Fruit fly (Drosophila melanogaster) whole organism, embryonic: ENCODE data around the gene tomb.

Source experiments
- Ada2b ChIP-seq: fragments of 200-800 bp; sonication (Bioruptor generic); IDR thresholded peaks from 2 replicates; pipeline ENCODE4 v1.3.6; 2022; ENCODE audit warnings: missing biosample characterization, missing genetic modification characterization
- Blimp-1 ChIP-seq: fragments of 200-800 bp; sonication (Bioruptor generic); optimal IDR thresholded peaks from 3 replicates; lab custom pipeline; 2018; ENCODE audit warnings: missing biosample characterization, missing genetic modification characterization, mild to moderate bottlenecking, moderate library complexity, missing genetic modification reagents
- CG10366 ChIP-seq: fragments of 200-800 bp; sonication (Bioruptor generic); IDR thresholded peaks from 2 replicates; pipeline ENCODE4 v1.3.6; 2022; ENCODE audit warnings: missing biosample characterization, missing genetic modification characterization
- CG10959 ChIP-seq: fragments of 200-800 bp; sonication (Bioruptor generic); IDR thresholded peaks from 2 replicates; pipeline ENCODE4 v1.3.6; 2022; ENCODE audit warnings: missing biosample characterization, missing genetic modification characterization
- CG11723 ChIP-seq: fragments of 200-800 bp; sonication (Bioruptor generic); optimal IDR thresholded peaks from 2 replicates; lab custom pipeline; 2017; ENCODE audit warnings: missing biosample characterization, mild to moderate bottlenecking, missing genetic modification characterization
- CG12219 ChIP-seq: fragments of 200-800 bp; sonication (Bioruptor generic); optimal IDR thresholded peaks from 3 replicates; lab custom pipeline; 2018; ENCODE audit warnings: missing biosample characterization, mild to moderate bottlenecking, missing genetic modification characterization
- CG13775 ChIP-seq: fragments of 200-800 bp; sonication (Bioruptor generic); optimal IDR thresholded peaks from 3 replicates; lab custom pipeline; 2017; ENCODE audit warnings: missing biosample characterization, mild to moderate bottlenecking, missing genetic modification characterization
- CG1603 ChIP-seq: fragments of 200-800 bp; sonication (Bioruptor generic); optimal IDR thresholded peaks from 2 replicates; lab custom pipeline; 2019; ENCODE audit warnings: missing biosample characterization, mild to moderate bottlenecking, missing genetic modification characterization, moderate library complexity
- CG17568 ChIP-seq: fragments of 200-800 bp; sonication (Bioruptor generic); optimal IDR thresholded peaks from 2 replicates; lab custom pipeline; 2018; ENCODE audit warnings: missing biosample characterization, mild to moderate bottlenecking, missing genetic modification characterization, moderate library complexity
- CG17829 ChIP-seq: fragments of 200-800 bp; optimal IDR thresholded peaks from 2 replicates; lab custom pipeline; 2019; ENCODE audit warnings: missing biosample characterization, mild to moderate bottlenecking, missing genetic modification characterization, moderate library complexity
- CG18262 ChIP-seq: fragments of 200-800 bp; optimal IDR thresholded peaks from 3 replicates; lab custom pipeline; 2019; ENCODE audit warnings: missing biosample characterization, mild to moderate bottlenecking, missing genetic modification characterization, moderate library complexity
- CG18476 ChIP-seq: fragments of 200-800 bp; sonication (Bioruptor generic); optimal IDR thresholded peaks from 2 replicates; lab custom pipeline; 2016; ENCODE audit warnings: missing biosample characterization, mild to moderate bottlenecking, missing genetic modification characterization
- CG4404 ChIP-seq: fragments of 200-800 bp; sonication (Bioruptor generic); IDR thresholded peaks from 2 replicates; pipeline ENCODE4 v1.3.6; 2022; ENCODE audit warnings: missing biosample characterization, missing genetic modification characterization
- CG6689 ChIP-seq: fragments of 200-800 bp; sonication (Bioruptor generic); IDR thresholded peaks from 2 replicates; pipeline ENCODE4 v1.3.6; 2022; ENCODE audit warnings: missing biosample characterization, missing genetic modification characterization
- CG7372 ChIP-seq: fragments of 200-800 bp; sonication (Bioruptor generic); IDR thresholded peaks from 2 replicates; pipeline ENCODE4 v1.3.6; 2022; ENCODE audit warnings: missing biosample characterization, missing genetic modification characterization
- CG7839 ChIP-seq: fragments of 200-800 bp; sonication (Bioruptor generic); optimal IDR thresholded peaks from 3 replicates; lab custom pipeline; 2018; ENCODE audit warnings: missing biosample characterization, mild to moderate bottlenecking, missing genetic modification characterization, moderate library complexity
- CHES-1-like ChIP-seq: fragments of 200-800 bp; sonication (Bioruptor generic); optimal IDR thresholded peaks from 2 replicates; lab custom pipeline; 2016; ENCODE audit warnings: missing biosample characterization, missing genetic modification characterization
- D ChIP-seq, 2 experiments: fragments of 200-800 bp in 1 of 2; fragments of >200 bp in 1 of 2; sonication (Bioruptor generic) in 1 of 2; optimal IDR thresholded peaks; 2 replicates in 1 of 2; 3 replicates in 1 of 2; lab custom pipeline; 2017; ENCODE audit warnings: mild to moderate bottlenecking in 1 of 2, missing biosample characterization in 1 of 2, missing genetic modification characterization in 1 of 2, missing genetic modification reagents in 1 of 2
- Dek ChIP-seq: fragments of 200-800 bp; sonication (Bioruptor generic); optimal IDR thresholded peaks from 3 replicates; lab custom pipeline; 2019; ENCODE audit warnings: missing biosample characterization, mild to moderate bottlenecking, missing genetic modification characterization, moderate library complexity
- Dll ChIP-seq: fragments of 200-800 bp; sonication (Bioruptor generic); IDR thresholded peaks from 4 replicates; pipeline ENCODE4 v1.3.6; 2022; ENCODE audit warnings: missing biosample characterization, missing genetic modification characterization; ENCODE audit not compliant: partially characterized antibody
- Drgx ChIP-seq: fragments of 200-800 bp; sonication (Bioruptor generic); IDR thresholded peaks from 2 replicates; pipeline ENCODE4 v1.3.6; 2022; ENCODE audit warnings: missing biosample characterization, missing genetic modification characterization
- E2f1 ChIP-seq: fragments of 200-800 bp; sonication (Bioruptor generic); IDR thresholded peaks from 2 replicates; pipeline ENCODE4 v1.3.6; 2022; ENCODE audit warnings: missing biosample characterization, missing genetic modification characterization
- Pdp1 ChIP-seq, 2 experiments: fragments of 200-800 bp; sonication (Bioruptor generic); optimal IDR thresholded peaks; 3 replicates each; lab custom pipeline; 2016; ENCODE audit warnings: missing biosample characterization in 2 of 2, missing genetic modification characterization in 2 of 2, mild to moderate bottlenecking in 1 of 2, moderate library complexity in 1 of 2
- Tbp ChIP-seq: fragments of >200 bp; optimal IDR thresholded peaks from 2 replicates; lab custom pipeline; 2018; ENCODE audit warnings: missing biosample characterization, missing genetic modification characterization
- Usf ChIP-seq: fragments of 200-800 bp; sonication (Bioruptor generic); optimal IDR thresholded peaks from 2 replicates; lab custom pipeline; 2017; ENCODE audit warnings: missing genotype, missing biosample characterization, missing genetic modification characterization
- Xbp1 ChIP-seq: fragments of 200-800 bp; sonication (Bioruptor generic); optimal IDR thresholded peaks from 3 replicates; lab custom pipeline; 2016; ENCODE audit warnings: missing biosample characterization, mild to moderate bottlenecking, missing genetic modification characterization
- Xrp1 ChIP-seq: fragments of 200-800 bp; sonication (Bioruptor generic); IDR thresholded peaks from 2 replicates; pipeline ENCODE4 v1.3.6; 2022; ENCODE audit warnings: missing biosample characterization, missing genetic modification characterization
- al ChIP-seq: fragments of 200-800 bp; sonication (Bioruptor generic); IDR thresholded peaks from 2 replicates; pipeline ENCODE4 v1.3.6; 2022; ENCODE audit warnings: missing biosample characterization, missing genetic modification characterization
- ara ChIP-seq: fragments of 200-800 bp; sonication (Bioruptor generic); IDR thresholded peaks from 2 replicates; pipeline ENCODE4 v1.3.6; 2022; ENCODE audit warnings: missing biosample characterization, missing genetic modification characterization
- az2 ChIP-seq: fragments of 200-800 bp; sonication (Bioruptor generic); optimal IDR thresholded peaks from 3 replicates; lab custom pipeline; 2016; ENCODE audit warnings: missing biosample characterization, missing genetic modification characterization
- bsh ChIP-seq, 2 experiments: fragments of 200-800 bp; sonication (Bioruptor generic); optimal IDR thresholded peaks; 2 replicates each; lab custom pipeline; 2017 to 2018; ENCODE audit warnings: mild to moderate bottlenecking in 2 of 2, missing biosample characterization in 2 of 2, missing genetic modification characterization in 2 of 2, moderate library complexity in 1 of 2
- chm ChIP-seq: fragments of 200-800 bp; sonication (Bioruptor generic); IDR thresholded peaks from 2 replicates; pipeline ENCODE4 v1.3.6; 2022; ENCODE audit warnings: missing biosample characterization, missing genetic modification characterization
- ci ChIP-seq: fragments of 200-800 bp; sonication (Bioruptor generic); IDR thresholded peaks from 3 replicates; pipeline ENCODE4 v1.3.6; 2022; ENCODE audit warnings: missing biosample characterization, missing genetic modification characterization
- croc ChIP-seq: fragments of 200-800 bp; sonication (Bioruptor generic); conservative IDR thresholded peaks from 3 replicates; pipeline ENCODE4 v1.3.6; 2022; ENCODE audit warnings: missing biosample characterization, missing genetic modification characterization
- esg ChIP-seq: fragments of 200-800 bp; sonication (Bioruptor generic); conservative IDR thresholded peaks from 2 replicates; pipeline ENCODE4 v1.3.6; 2022; ENCODE audit warnings: missing biosample characterization, missing genetic modification characterization
- fd96Cb ChIP-seq: fragments of 200-800 bp; sonication (Bioruptor generic); optimal IDR thresholded peaks from 2 replicates; lab custom pipeline; 2018; ENCODE audit warnings: missing biosample characterization, mild to moderate bottlenecking, missing genetic modification characterization, moderate library complexity
- gce ChIP-seq: fragments of 200-800 bp; sonication (Bioruptor generic); IDR thresholded peaks from 3 replicates; pipeline ENCODE4 v1.3.6; 2022; ENCODE audit warnings: missing biosample characterization, missing genetic modification characterization
- gem ChIP-seq: fragments of 200-800 bp; sonication (Bioruptor generic); optimal IDR thresholded peaks from 2 replicates; lab custom pipeline; 2019; ENCODE audit warnings: missing biosample characterization, mild to moderate bottlenecking, missing genetic modification characterization, moderate library complexity
- ken ChIP-seq: fragments of 200-800 bp; sonication (Bioruptor generic); IDR thresholded peaks from 3 replicates; pipeline ENCODE4 v1.3.6; 2022; ENCODE audit warnings: missing biosample characterization, missing genetic modification characterization
- kni ChIP-seq: fragments of 200-800 bp; sonication (Bioruptor generic); optimal IDR thresholded peaks from 3 replicates; lab custom pipeline; 2017; ENCODE audit warnings: mild to moderate bottlenecking, missing biosample characterization, missing genetic modification reagents, missing genetic modification characterization
- lola ChIP-seq, 3 experiments: fragments of >200 bp in 2 of 3; fragments of 200-800 bp in 1 of 3; sonication (Bioruptor generic) in 1 of 3; optimal IDR thresholded peaks; 2 replicates each; lab custom pipeline; 2017 to 2019; ENCODE audit warnings: missing biosample characterization in 3 of 3, missing genetic modification characterization in 3 of 3, mild to moderate bottlenecking in 1 of 3, moderate library complexity in 1 of 3
- phol ChIP-seq: fragments of 200-800 bp; sonication (Bioruptor generic); optimal IDR thresholded peaks from 3 replicates; lab custom pipeline; 2018; ENCODE audit warnings: missing biosample characterization, mild to moderate bottlenecking, missing genetic modification characterization, moderate library complexity
- prd ChIP-seq, 3 experiments: fragments of >200 bp in 2 of 3; fragments of 200-800 bp in 1 of 3; sonication (Bioruptor generic) in 1 of 3; optimal IDR thresholded peaks in 2 of 3; IDR thresholded peaks in 1 of 3; 2 replicates in 2 of 3; 3 replicates in 1 of 3; pipeline versions ENCODE4 v1.3.6 to Lab custom; 2017 to 2022; ENCODE audit warnings: missing biosample characterization in 1 of 3, missing genetic modification characterization in 1 of 3
- pum ChIP-seq: fragments of 200-800 bp; sonication (Bioruptor generic); optimal IDR thresholded peaks from 2 replicates; lab custom pipeline; 2016; ENCODE audit warnings: missing biosample characterization, missing genetic modification characterization
- sisA ChIP-seq: fragments of 200-800 bp; sonication (Bioruptor generic); IDR thresholded peaks from 2 replicates; pipeline ENCODE4 v1.3.6; 2022; ENCODE audit warnings: missing biosample characterization, missing genetic modification characterization
- slou ChIP-seq: fragments of 200-800 bp; sonication (Bioruptor generic); optimal IDR thresholded peaks from 3 replicates; lab custom pipeline; 2016; ENCODE audit warnings: missing biosample characterization, missing genetic modification characterization
- tin ChIP-seq: fragments of 200-800 bp; sonication (Bioruptor generic); optimal IDR thresholded peaks from 3 replicates; lab custom pipeline; 2016; ENCODE audit warnings: missing biosample characterization, missing genetic modification characterization
- trem ChIP-seq: fragments of 200-800 bp; optimal IDR thresholded peaks from 3 replicates; lab custom pipeline; 2019; ENCODE audit warnings: missing biosample characterization, mild to moderate bottlenecking, missing genetic modification characterization, moderate library complexity
- twi ChIP-seq: fragments of 200-800 bp; optimal IDR thresholded peaks from 2 replicates; lab custom pipeline; 2019; ENCODE audit warnings: missing biosample characterization, mild to moderate bottlenecking, missing genetic modification characterization, moderate library complexity

Gene tomb

dm6 chr2L:5491220-5491619 is 45.3 kb downstream of the tomb start (continued):
- TF ChIP-seq CG18262 (tag; lab: Kevin White, UChicago) (peak; percentile 30), croc (GFP tag; lab: Robert Waterston, UW) (no peak), D (optimal IDR thresholded peaks at IDR 0.05; lab: Kevin White, UChicago) (no peak), D (GFP tag; optimal IDR thresholded peaks at IDR 0.05; lab: Kevin White, UChicago) (peak; percentile 9), sisA (GFP tag; lab: Robert Waterston, UW) (0 out of 2 replicates have a peak, but pooled peaks have one; percentile 20), Tbp (GFP tag; lab: Kevin White, UChicago) (no peak), CG13775 (peak; percentile 24), CG1603 (tag; lab: Kevin White, UChicago) (peak; percentile 69), al (GFP tag; lab: Robert Waterston, UW) (no peak), CG10959 (GFP tag; lab: Robert Waterston, UW) (0 out of 2 replicates have a peak, but pooled peaks have one; percentile 27), phol (tag; lab: Kevin White, UChicago) (peak; percentile 35), CG12219 (GFP tag; lab: Kevin White, UChicago) (peak; percentile 4), Xbp1 (GFP tag; lab: Kevin White, UChicago) (peak; percentile 13), Pdp1 (GFP tag; optimal IDR thresholded peaks at IDR 0.05; lab: Kevin White, UChicago) (peak in 1 of 2 experiments; percentile 17), twi (tag; lab: Kevin White, UChicago) (no peak), CG7372 (GFP tag; lab: Robert Waterston, UW) (no peak), CG10366 (GFP tag; lab: Robert Waterston, UW) (0 out of 2 replicates have a peak, but pooled peaks have one; percentile 29), gce (no peak), Usf (no peak), CG17568 (no peak), bsh (GFP tag; optimal IDR thresholded peaks at IDR 0.05; lab: Kevin White, UChicago) (peak; percentile 40 to 53), CHES-1-like (GFP tag; lab: Kevin White, UChicago) (no peak), gem (tag; lab: Kevin White, UChicago) (peak; percentile 44), ara (GFP tag; lab: Robert Waterston, UW) (peak; percentile 41; the same call in 1 of the 2 replicates), CG17829 (tag; lab: Kevin White, UChicago) (peak; percentile 21), prd (optimal IDR thresholded peaks at IDR 0.05; lab: Kevin White, UChicago) (no peak), prd (GFP tag; IDR thresholded peaks at IDR 0.05; lab: Robert Waterston, UW) (peak; percentile 62; the same call in 2 of the 3 replicates), E2f1 (no peak), chm (GFP tag; lab: Robert Waterston, UW) (0 out of 2 replicates have a peak, but pooled peaks have one; percentile 15), CG6689 (GFP tag; lab: Robert Waterston, UW) (peak; percentile 36; the same call in 1 of the 2 replicates), pum (peak; percentile 34), CG4404 (peak; percentile 35; the same call in 1 of the 2 replicates), Blimp-1 (GFP tag; lab: Kevin White, UChicago) (peak; percentile 11), Ada2b (GFP tag; lab: Robert Waterston, UW) (no peak), slou (no peak), kni (GFP tag; lab: Kevin White, UChicago) (no peak), fd96Cb (tag; lab: Kevin White, UChicago) (peak; percentile 10), CG7839 (tag; lab: Kevin White, UChicago) (peak; percentile 21), trem (peak; percentile 10), ci (GFP tag; lab: Robert Waterston, UW) (peak; percentile 59; the same call in 1 of the 3 replicates), ken (GFP tag; lab: Robert Waterston, UW) (0 out of 3 replicates have a peak, but pooled peaks have one; percentile 5), Dek (tag; lab: Kevin White, UChicago) (no peak), lola (GFP tag; optimal IDR thresholded peaks at IDR 0.05; lab: Kevin White, UChicago) (peak in 1 of 3 experiments; percentile 45), CG11723 (GFP tag; lab: Kevin White, UChicago) (no peak), CG18476 (GFP tag; lab: Kevin White, UChicago) (no peak), Drgx (GFP tag; lab: Robert Waterston, UW) (peak; percentile 65), az2 (GFP tag; lab: Kevin White, UChicago) (peak; percentile 15), tin (GFP tag; lab: Kevin White, UChicago) (peak; percentile 45), esg (GFP tag; lab: Robert Waterston, UW) (peak; percentile 15; the same call in 1 of the 2 replicates), Dll (GFP tag; lab: Robert Waterston, UW) (no peak), Xrp1 (GFP tag; lab: Robert Waterston, UW) (peak; percentile 57; the same call in 1 of the 2 replicates)
